Worm (Caenorhabditis elegans) whole organism, early embryonic: ENCODE results near the gene Y67D8B.2.

Source experiments
- aly-1 ChIP-seq: sonication (generic microtip); optimal IDR thresholded peaks from 2 replicates; lab custom pipeline; 2016; ENCODE audit warnings: missing genetic modification characterization, missing compliant biosample characterization
- ama-1 ChIP-seq: fragments of 150-350 bp; optimal IDR thresholded peaks from 2 replicates; lab custom pipeline; 2014
- ceh-13 ChIP-seq: fragments of 200-800 bp; sonication (Bioruptor generic); optimal IDR thresholded peaks from 2 replicates; lab custom pipeline; 2018; ENCODE audit warnings: mild to moderate bottlenecking, missing genetic modification characterization, missing compliant biosample characterization
- ets-7 ChIP-seq: sonication (generic microtip); optimal IDR thresholded peaks from 2 replicates; lab custom pipeline; 2016; ENCODE audit warnings: missing genotype, missing genetic modification characterization, missing compliant biosample characterization
- flt-1 ChIP-seq: fragments of 200-800 bp; sonication (Bioruptor generic); IDR thresholded peaks from 2 replicates; pipeline ENCODE4 v1.3.6; 2022; ENCODE audit warnings: missing genetic modification characterization, missing compliant biosample characterization
- hmbx-1 ChIP-seq: sonication (generic microtip); optimal IDR thresholded peaks from 2 replicates; lab custom pipeline; 2016; ENCODE audit warnings: mild to moderate bottlenecking, missing genetic modification characterization, missing compliant biosample characterization
- scrt-1 ChIP-seq: fragments of 200-800 bp; sonication (Bioruptor generic); IDR thresholded peaks from 2 replicates; pipeline ENCODE4 v1.3.6; 2022; ENCODE audit warnings: missing genetic modification characterization, missing compliant biosample characterization
- sea-1 ChIP-seq: fragments of 200-800 bp; sonication (Bioruptor generic); conservative IDR thresholded peaks from 2 replicates; pipeline ENCODE4 v1.3.6; 2022; ENCODE audit warnings: missing genetic modification characterization, missing compliant biosample characterization
- tbx-37 ChIP-seq: fragments of 200-800 bp; sonication (Bioruptor generic); conservative IDR thresholded peaks from 2 replicates; pipeline ENCODE4 v1.3.6; 2022; ENCODE audit warnings: missing genetic modification reagents, missing genetic modification characterization, missing compliant biosample characterization

- TF ChIP-seq sea-1 (GFP tag; lab: Robert Waterston, UW) (no peak), ama-1 (no peak), ceh-13 (no peak), scrt-1 (GFP tag; lab: Robert Waterston, UW) (no peak), ets-7 (tag; lab: Kevin White, UChicago) (no peak), flt-1 (GFP tag; lab: Robert Waterston, UW) (no peak), tbx-37 (GFP tag; lab: Robert Waterston, UW) (no peak), aly-1 (tag; lab: Kevin White, UChicago) (no peak), hmbx-1 (tag; lab: Kevin White, UChicago) (no peak)
These were observed 42.9 kb upstream of the Y67D8B.2 start for ce11 chrIV:3234269-3234668.
